Fruit fly (Drosophila melanogaster) whole organism, pupa: ENCODE measurements around the gene CG17211.

ENCODE experiments used
- CG10348 ChIP-seq: fragments of 200-800 bp; sonication (Bioruptor generic); IDR thresholded peaks from 2 replicates; pipeline ENCODE4 v1.3.6; 2022; ENCODE audit warnings: missing biosample characterization, missing genetic modification characterization
- CG12605 ChIP-seq: fragments of 200-800 bp; sonication (Bioruptor generic); IDR thresholded peaks from 2 replicates; pipeline ENCODE4 v1.3.6; 2022; ENCODE audit warnings: missing biosample characterization, missing genetic modification characterization
- CG13204 ChIP-seq: fragments of 200-800 bp; sonication (Bioruptor generic); optimal IDR thresholded peaks from 2 replicates; lab custom pipeline; 2018; ENCODE audit warnings: missing biosample characterization, mild to moderate bottlenecking, missing genetic modification characterization, moderate library complexity
- CG14655 ChIP-seq: fragments of 200-800 bp; sonication (Bioruptor generic); optimal IDR thresholded peaks from 3 replicates; lab custom pipeline; 2017; ENCODE audit warnings: mild to moderate bottlenecking, missing biosample characterization, missing genetic modification reagents, missing genetic modification characterization
- CG15710 ChIP-seq: fragments of 200-800 bp; sonication (Bioruptor generic); optimal IDR thresholded peaks from 2 replicates; lab custom pipeline; 2018; ENCODE audit warnings: missing biosample characterization, mild to moderate bottlenecking, missing genetic modification characterization, moderate library complexity
- CG17806 ChIP-seq: fragments of 200-800 bp; sonication (Bioruptor generic); optimal IDR thresholded peaks from 2 replicates; lab custom pipeline; 2018; ENCODE audit warnings: missing biosample characterization, mild to moderate bottlenecking, missing genetic modification characterization, moderate library complexity
- CG32121 ChIP-seq: fragments of 200-800 bp; sonication (Bioruptor generic); IDR thresholded peaks from 2 replicates; pipeline ENCODE4 v1.3.6; 2022; ENCODE audit warnings: missing biosample characterization, missing genetic modification characterization
- CG34367 ChIP-seq: fragments of 200-800 bp; sonication (Bioruptor generic); optimal IDR thresholded peaks from 2 replicates; lab custom pipeline; 2018; ENCODE audit warnings: missing biosample characterization, mild to moderate bottlenecking, missing genetic modification characterization
- CG4496 ChIP-seq: fragments of 200-800 bp; sonication (Bioruptor generic); IDR thresholded peaks from 3 replicates; pipeline ENCODE4 v1.3.6; 2022; ENCODE audit warnings: missing biosample characterization, missing genetic modification characterization
- CG8159 ChIP-seq: fragments of 200-800 bp; sonication (Bioruptor generic); optimal IDR thresholded peaks from 3 replicates; lab custom pipeline; 2018; ENCODE audit warnings: missing biosample characterization, mild to moderate bottlenecking, missing genetic modification characterization, moderate library complexity
- CG8301 ChIP-seq: fragments of 200-800 bp; sonication (Bioruptor generic); optimal IDR thresholded peaks from 2 replicates; lab custom pipeline; 2018; ENCODE audit warnings: missing biosample characterization, mild to moderate bottlenecking, missing genetic modification characterization
- CG9948 ChIP-seq: fragments of 200-800 bp; sonication (Bioruptor generic); optimal IDR thresholded peaks from 2 replicates; lab custom pipeline; 2018; ENCODE audit warnings: missing biosample characterization, mild to moderate bottlenecking, missing genetic modification characterization, moderate library complexity
- D1 ChIP-seq: fragments of 200-800 bp; sonication (Bioruptor generic); optimal IDR thresholded peaks from 2 replicates; lab custom pipeline; 2018; ENCODE audit warnings: missing biosample characterization, mild to moderate bottlenecking, missing genetic modification characterization, moderate library complexity
- EcR ChIP-seq: fragments of 200-800 bp; sonication (Bioruptor generic); optimal IDR thresholded peaks from 3 replicates; lab custom pipeline; 2019; ENCODE audit warnings: missing biosample characterization, missing genetic modification characterization, mild to moderate bottlenecking, moderate library complexity, missing genetic modification reagents
- Ets98B ChIP-seq: fragments of 200-800 bp; sonication (Bioruptor generic); IDR thresholded peaks from 2 replicates; pipeline ENCODE4 v1.3.6; 2022; ENCODE audit warnings: missing biosample characterization, missing genetic modification characterization
- Pif1A ChIP-seq: fragments of 200-800 bp; sonication (Bioruptor generic); optimal IDR thresholded peaks from 3 replicates; lab custom pipeline; 2016; ENCODE audit warnings: missing biosample characterization, missing genetic modification characterization
- Pif1B ChIP-seq: fragments of 200-800 bp; sonication (Bioruptor generic); optimal IDR thresholded peaks from 3 replicates; lab custom pipeline; 2016; ENCODE audit warnings: missing biosample characterization, missing genetic modification characterization
- Snoo ChIP-seq: fragments of 200-800 bp; sonication (Bioruptor generic); optimal IDR thresholded peaks from 3 replicates; lab custom pipeline; 2017; ENCODE audit warnings: missing biosample characterization, mild to moderate bottlenecking, missing genetic modification characterization, inconsistent platforms
- fd96Ca ChIP-seq: fragments of 200-800 bp; sonication (Bioruptor generic); IDR thresholded peaks from 3 replicates; pipeline ENCODE4 v1.3.6; 2022; ENCODE audit warnings: missing biosample characterization, missing genetic modification characterization
- gl ChIP-seq: fragments of 200-800 bp; sonication (Bioruptor generic); optimal IDR thresholded peaks from 2 replicates; lab custom pipeline; 2018; ENCODE audit warnings: missing biosample characterization, mild to moderate bottlenecking, missing genetic modification characterization
- rn ChIP-seq: fragments of 200-800 bp; sonication (Bioruptor generic); IDR thresholded peaks from 2 replicates; pipeline ENCODE4 v1.3.6; 2022; ENCODE audit warnings: missing biosample characterization, missing genetic modification characterization

CG17211 gene

DNA sequence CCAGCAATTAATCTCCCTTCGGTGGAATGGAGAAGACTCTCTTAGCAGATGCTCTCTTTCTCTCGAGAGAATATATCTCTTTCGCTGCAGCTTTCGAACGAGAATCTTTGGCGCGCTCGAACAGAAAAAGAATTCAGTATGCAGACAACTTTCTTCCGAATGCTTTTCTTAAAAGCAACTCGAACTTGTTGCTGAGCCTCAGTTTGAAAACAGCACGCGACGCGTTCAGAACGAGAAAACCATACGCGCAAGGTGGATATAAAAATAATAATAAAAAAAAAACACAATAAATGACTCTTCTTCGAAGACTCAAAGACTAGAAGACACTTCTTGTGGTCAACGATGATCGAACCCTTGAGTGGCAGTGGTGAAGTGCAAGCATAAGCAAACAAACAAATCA lies at the start of gene CG17211:
CG17211 (plus strand) TSS at position 202 of the 400 bp plus-strand sequence.
- no peak for TF ChIP-seq CG9948
- TF ChIP-seq CG34367 (tag; lab: Kevin White, UChicago) = no peak
- TF ChIP-seq CG8301 (tag; lab: Kevin White, UChicago) = no peak
- no peak for TF ChIP-seq CG8159 (tag; lab: Kevin White, UChicago)

DNA sequence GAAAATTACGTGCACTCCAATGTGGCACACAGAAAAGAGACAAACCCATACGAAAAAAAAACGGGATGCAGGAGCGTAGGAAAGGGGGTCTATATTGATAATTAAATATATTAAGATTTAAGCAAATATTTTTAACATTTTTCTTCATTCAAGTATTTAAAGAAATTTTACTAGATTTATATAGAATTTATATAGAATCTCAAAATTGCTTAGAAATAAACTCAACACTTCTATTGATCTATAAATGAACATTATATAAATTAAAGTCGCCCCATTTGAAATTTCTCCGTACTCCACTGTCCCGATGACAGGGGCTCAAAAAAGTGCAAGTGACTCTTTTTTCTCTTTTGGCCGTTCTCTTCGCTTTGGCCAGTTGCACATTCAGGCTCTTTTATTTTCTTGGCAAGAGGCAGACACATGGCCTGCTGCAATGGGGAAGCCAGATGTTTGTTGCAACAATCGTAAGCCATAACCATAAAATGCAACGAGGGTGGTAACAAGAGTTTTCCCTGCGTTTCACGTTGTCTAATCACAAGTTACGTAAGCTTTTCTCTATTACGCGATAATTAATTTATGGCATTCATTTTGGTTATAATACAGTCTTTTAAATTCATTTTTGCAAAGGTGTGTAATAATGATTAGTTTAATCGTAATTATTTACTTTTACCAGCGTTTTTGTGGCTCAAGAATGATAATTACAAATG lies 48.3 kb upstream of the CG17211 start:
- TF ChIP-seq CG4496 (GFP tag; lab: Robert Waterston, UW) (peak; percentile 93), CG10348 (GFP tag; lab: Robert Waterston, UW) (peak; percentile 74), CG8159 (tag; lab: Kevin White, UChicago) (peak; percentile 95), D1 (tag; lab: Kevin White, UChicago) (peak; percentile 93), Pif1A (GFP tag; lab: Kevin White, UChicago) (peak; percentile 89), Pif1B (peak; percentile 91), CG17806 (tag; lab: Kevin White, UChicago) (peak; percentile 94), CG12605 (GFP tag; lab: Robert Waterston, UW) (peak; percentile 94), EcR (no peak), Snoo (tag; lab: Kevin White, UChicago) (peak; percentile 83), CG9948 (peak; percentile 95), CG14655 (GFP tag; lab: Kevin White, UChicago) (peak; percentile 99), Ets98B (GFP tag; lab: Robert Waterston, UW) (peak; percentile 90), CG13204 (no peak), rn (GFP tag; lab: Robert Waterston, UW) (peak; percentile 88), CG34367 (tag; lab: Kevin White, UChicago) (peak; percentile 84), gl (tag; lab: Kevin White, UChicago) (peak; percentile 50), fd96Ca (peak; percentile 84), CG15710 (peak; percentile 94), CG32121 (GFP tag; lab: Robert Waterston, UW) (peak; percentile 96), CG8301 (tag; lab: Kevin White, UChicago) (peak; percentile 97)
- TF ChIP-seq, all 21 proteins: peak for 19

DNA sequence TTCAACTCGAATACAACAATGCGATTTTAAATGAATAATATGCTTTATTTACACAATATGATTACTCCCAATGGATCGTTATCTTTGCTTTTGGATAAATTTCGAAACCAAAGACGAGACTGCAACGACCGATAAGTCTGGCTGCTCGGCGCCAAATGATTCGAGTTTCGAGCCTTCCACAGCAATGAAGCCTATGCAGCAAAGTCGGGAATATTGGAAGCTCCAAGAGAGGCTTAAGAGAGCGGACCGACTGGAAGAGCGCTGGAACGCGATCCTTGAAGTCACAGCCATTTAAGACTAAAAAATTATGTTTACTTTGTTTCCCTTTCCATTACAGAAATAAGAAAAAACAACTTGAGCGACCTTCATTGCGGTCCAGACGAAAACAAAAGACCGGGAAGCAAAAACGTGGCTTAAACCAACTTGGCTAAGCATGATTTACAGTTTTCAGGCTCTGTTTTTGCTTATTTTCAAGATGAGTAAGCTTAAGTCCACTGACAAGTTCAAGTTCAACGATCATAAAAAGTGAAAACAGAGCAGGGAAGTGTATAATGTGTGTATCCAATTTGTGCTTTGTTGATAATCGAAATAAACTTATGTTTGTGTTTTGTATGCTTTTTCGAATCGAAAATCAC lies 47.4 kb upstream of the CG17211 start, which contains the start of gene firl:
firl (minus strand) TSS at position 159 of the 635 bp plus-strand sequence.
- TF ChIP-seq gl (tag; lab: Kevin White, UChicago) (no peak), CG17806 (tag; lab: Kevin White, UChicago) (no peak), fd96Ca (no peak), EcR (peak; percentile 79), D1 (tag; lab: Kevin White, UChicago) (no peak), Ets98B (GFP tag; lab: Robert Waterston, UW) (no peak)

DNA sequence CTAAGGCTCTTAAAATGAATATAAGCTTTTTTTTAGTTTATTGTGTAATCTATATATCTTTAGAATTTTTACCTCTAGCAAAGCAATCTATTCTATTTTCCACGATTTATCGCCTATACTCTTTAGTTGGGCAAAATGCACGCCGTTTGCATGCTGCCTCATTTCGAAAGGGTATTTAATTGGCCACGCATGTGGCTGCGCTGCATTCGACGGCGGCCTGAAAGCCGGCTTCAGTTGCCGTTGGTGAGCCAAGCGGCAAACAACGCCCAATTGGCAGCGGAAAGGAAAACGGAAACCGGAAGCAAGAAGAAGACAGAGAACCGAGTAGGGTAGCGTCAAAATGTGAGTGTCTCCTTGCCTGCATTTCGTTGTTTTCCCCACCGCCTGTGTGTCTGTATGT lies 38.3 kb upstream of the CG17211 start, which contains the start of gene CG14947:
CG14947 (plus strand) TSS at position 251 of the 400 bp plus-strand sequence.
- TF ChIP-seq CG9948 (no peak), CG17806 (tag; lab: Kevin White, UChicago) (no peak), fd96Ca (no peak), CG15710 (no peak), CG8159 (tag; lab: Kevin White, UChicago) (peak; percentile 25), Ets98B (GFP tag; lab: Robert Waterston, UW) (no peak), CG32121 (GFP tag; lab: Robert Waterston, UW) (peak; percentile 27; the same call in 1 of the 2 replicates), CG4496 (GFP tag; lab: Robert Waterston, UW) (peak; percentile 57; the same call in 1 of the 3 replicates), Snoo (tag; lab: Kevin White, UChicago) (peak; percentile 29), Pif1A (GFP tag; lab: Kevin White, UChicago) (peak; percentile 50)
- TF ChIP-seq, all 21 proteins: peak for 5

DNA sequence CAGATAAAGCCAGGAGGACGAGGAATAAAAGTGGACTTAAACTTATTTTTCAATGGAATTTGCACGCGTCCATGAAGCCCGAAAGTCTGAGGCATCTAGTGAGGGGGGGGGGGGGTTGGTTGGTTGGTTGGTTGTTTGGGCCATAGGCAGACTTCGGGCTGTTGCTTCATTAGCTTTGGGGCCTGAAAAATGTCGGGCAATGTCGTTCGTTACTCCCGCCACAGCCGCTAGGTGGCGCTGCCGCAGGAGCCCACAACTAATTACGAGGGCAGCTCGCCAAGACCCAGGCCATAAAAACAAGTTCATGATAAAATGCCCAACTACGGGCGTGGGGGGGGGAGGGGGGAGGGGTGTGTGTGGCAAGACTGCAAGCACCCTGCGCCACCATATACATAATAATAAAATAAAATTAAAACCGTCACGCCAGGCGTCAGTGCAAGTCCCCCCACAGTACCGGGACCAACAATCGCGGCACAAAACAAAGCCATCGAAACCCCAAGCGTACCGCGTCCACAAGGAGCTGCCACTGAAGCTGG lies 36.0 kb upstream of the CG17211 start:
- no peak for TF ChIP-seq Snoo (tag; lab: Kevin White, UChicago)
- TF ChIP-seq CG8301 (tag; lab: Kevin White, UChicago) = no peak
- TF ChIP-seq CG4496 (GFP tag; lab: Robert Waterston, UW) = no peak
- TF ChIP-seq CG9948 = no peak
- TF ChIP-seq CG13204 = no peak

DNA sequence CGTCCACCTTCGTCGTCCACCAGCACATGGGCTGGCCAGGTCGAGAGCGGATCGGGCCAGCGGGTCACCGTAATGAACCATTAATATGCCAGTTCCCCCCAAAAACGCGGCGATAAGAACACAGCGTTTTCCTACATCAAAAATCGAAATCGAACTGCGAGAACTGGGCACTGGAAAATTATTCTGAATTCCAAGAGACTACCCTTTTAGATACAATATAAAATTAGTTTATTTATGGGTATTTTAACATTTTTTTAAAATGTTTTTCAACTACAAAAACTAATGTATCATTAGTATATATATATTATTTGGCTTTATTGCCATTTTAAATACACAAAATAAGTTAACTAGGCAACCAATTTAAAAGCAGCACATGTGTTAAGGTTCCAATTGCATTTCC lies 35.5 kb upstream of the CG17211 start:
- TF ChIP-seq CG14655 (GFP tag; lab: Kevin White, UChicago) = no peak
- TF ChIP-seq CG32121 (GFP tag; lab: Robert Waterston, UW) = no peak
- no peak for TF ChIP-seq CG34367 (tag; lab: Kevin White, UChicago)
- no peak for TF ChIP-seq CG17806 (tag; lab: Kevin White, UChicago)
- no peak for TF ChIP-seq CG8159 (tag; lab: Kevin White, UChicago)
- no peak for TF ChIP-seq D1 (tag; lab: Kevin White, UChicago)
- TF ChIP-seq CG13204 = no peak
- no peak for TF ChIP-seq Snoo (tag; lab: Kevin White, UChicago)
- TF ChIP-seq gl (tag; lab: Kevin White, UChicago) = no peak
- no peak for TF ChIP-seq Pif1A (GFP tag; lab: Kevin White, UChicago)
- no peak for TF ChIP-seq CG10348 (GFP tag; lab: Robert Waterston, UW)
- no peak for TF ChIP-seq CG15710
- TF ChIP-seq EcR = no peak
- TF ChIP-seq rn (GFP tag; lab: Robert Waterston, UW) = no peak
- no peak for TF ChIP-seq CG4496 (GFP tag; lab: Robert Waterston, UW)
- TF ChIP-seq CG8301 (tag; lab: Kevin White, UChicago) = no peak
- TF ChIP-seq CG9948 = no peak
